Fruit fly (Drosophila melanogaster) S2 (cell line): ENCODE data around the gene CG42854.

Experiments
- CG8478 ChIP-seq: fragments of >200 bp; optimal IDR thresholded peaks from 2 replicates; lab custom pipeline; 2018
- CTCF ChIP-seq, 2 experiments: fragments of >200 bp; optimal IDR thresholded peaks; 2 replicates each; lab custom pipeline; 2018

- no peak for TF ChIP-seq CG8478
- no peak for TF ChIP-seq CTCF (optimal IDR thresholded peaks at IDR 0.05; lab: Kevin White, UChicago)
These were observed 36.9 kb downstream of the CG42854 start, which contains the start of gene CG12995 for dm6 chrX:17209897-17210296.
